Worm (Caenorhabditis elegans): ENCODE measurements around the gene T14E8.2.

DNA sequence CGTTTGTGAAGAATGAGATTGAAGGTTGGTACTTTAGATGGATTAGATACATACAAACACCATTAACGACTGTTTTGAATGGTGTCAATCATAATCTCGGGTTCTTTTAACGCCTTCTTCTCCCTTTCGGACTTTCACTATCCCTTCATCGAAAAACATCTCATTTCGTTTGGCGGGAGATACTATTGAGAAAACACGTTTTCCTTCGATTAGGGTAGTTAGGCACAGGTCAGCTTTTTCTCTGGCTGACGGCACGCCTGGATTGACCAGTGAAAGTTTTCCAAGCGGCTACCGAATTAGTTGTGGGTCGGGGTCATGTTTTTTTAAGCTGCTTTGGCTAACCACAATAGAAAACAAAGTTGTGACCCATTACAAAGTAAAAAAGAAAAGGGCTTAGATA lies 22.8 kb upstream of the T14E8.2 start:
- no peak for TF ChIP-seq ama-1 (optimal IDR thresholded peaks at IDR 0.05)
- TF ChIP-seq sea-1 (GFP tag; conservative IDR thresholded peaks at IDR 0.05) = no peak
- no peak for TF ChIP-seq aly-1 (tag; optimal IDR thresholded peaks at IDR 0.05)
- TF ChIP-seq ets-7 (tag; optimal IDR thresholded peaks at IDR 0.05) = no peak
- no peak for TF ChIP-seq F13C5.2 (tag; optimal IDR thresholded peaks at IDR 0.05)
- TF ChIP-seq tra-4 (tag; optimal IDR thresholded peaks at IDR 0.05) = no peak
- no peak for TF ChIP-seq tbx-37 (GFP tag; conservative IDR thresholded peaks at IDR 0.05)
- TF ChIP-seq ceh-36 (tag; optimal IDR thresholded peaks at IDR 0.05) = no peak
- TF ChIP-seq flt-1 (GFP tag; IDR thresholded peaks at IDR 0.05) = no peak
- TF ChIP-seq hmg-4 (GFP tag; optimal IDR thresholded peaks at IDR 0.05) = no peak
- no peak for TF ChIP-seq B0310.2 (tag; optimal IDR thresholded peaks at IDR 0.05)
- no peak for TF ChIP-seq scrt-1 (GFP tag; IDR thresholded peaks at IDR 0.05)
